Worm (Caenorhabditis elegans) whole organism, L1 larva: Measurements from ENCODE around the gene unc-10.
A peak's percentile ranks its signal among the peaks of the same experiment; 100 is the strongest.

ENCODE experiments used
- C04F5.9 ChIP-seq: sonication (generic microtip); optimal IDR thresholded peaks from 2 replicates; lab custom pipeline; 2016; ENCODE audit warnings: missing genetic modification characterization, missing compliant biosample characterization
- C16A3.4 ChIP-seq: fragments of 150-350 bp; optimal IDR thresholded peaks from 2 replicates; lab custom pipeline; 2014; ENCODE audit warnings: missing biosample characterization, missing genetic modification characterization
- F16B12.6 ChIP-seq: fragments of 150-350 bp; optimal IDR thresholded peaks from 2 replicates; lab custom pipeline; 2014; ENCODE audit warnings: missing biosample characterization, missing genetic modification characterization
- aly-2 ChIP-seq: fragments of 150-350 bp; optimal IDR thresholded peaks from 2 replicates; lab custom pipeline; 2014; ENCODE audit warnings: missing biosample characterization, missing genetic modification characterization
- blmp-1 ChIP-seq: fragments of 150-350 bp; optimal IDR thresholded peaks from 2 replicates; lab custom pipeline; 2014; ENCODE audit warnings: missing biosample characterization, missing genetic modification characterization
- ceh-90 ChIP-seq: sonication (generic microtip); optimal IDR thresholded peaks from 2 replicates; lab custom pipeline; 2016; ENCODE audit warnings: missing genetic modification characterization, missing compliant biosample characterization
- ces-1 ChIP-seq: fragments of 150-350 bp; optimal IDR thresholded peaks from 2 replicates; lab custom pipeline; 2014; ENCODE audit warnings: missing biosample characterization, missing genetic modification reagents, missing genetic modification characterization
- dpl-1 ChIP-seq, 3 experiments: fragments of 150-350 bp in 2 of 3; sonication (generic microtip) in 1 of 3; optimal IDR thresholded peaks; 2 replicates each; lab custom pipeline; 2014 to 2017; ENCODE audit warnings: missing biosample characterization in 3 of 3, missing genetic modification characterization in 3 of 3, missing genetic modification reagents in 3 of 3
- dsc-1 ChIP-seq: sonication (generic microtip); optimal IDR thresholded peaks from 2 replicates; lab custom pipeline; 2016; ENCODE audit warnings: mild to moderate bottlenecking, missing genetic modification characterization, missing compliant biosample characterization
- elt-2 ChIP-seq: sonication (generic microtip); optimal IDR thresholded peaks from 2 replicates; lab custom pipeline; 2016; ENCODE audit warnings: missing genetic modification characterization, mild to moderate bottlenecking, inconsistent platforms, missing compliant biosample characterization, missing genetic modification reagents
- elt-3 ChIP-seq, 6 experiments: fragments of 150-350 bp in 1 of 6; sonication (generic microtip); optimal IDR thresholded peaks; 2 replicates each; lab custom pipeline; 2017 to 2018; ENCODE audit warnings: missing biosample characterization in 6 of 6, missing genetic modification characterization in 6 of 6, inconsistent platforms in 1 of 6
- ets-5 ChIP-seq: fragments of 200-800 bp; sonication (Bioruptor generic); IDR thresholded peaks from 2 replicates; pipeline ENCODE4 v1.3.6; 2022; ENCODE audit warnings: missing genetic modification characterization, missing compliant biosample characterization
- fkh-10 ChIP-seq: sonication (generic microtip); optimal IDR thresholded peaks from 2 replicates; lab custom pipeline; 2017; ENCODE audit warnings: missing biosample characterization, missing genetic modification reagents, missing genetic modification characterization
- fkh-4 ChIP-seq: sonication (generic microtip); optimal IDR thresholded peaks from 2 replicates; lab custom pipeline; 2016; ENCODE audit warnings: missing compliant biosample characterization, missing genetic modification characterization, borderline replicate concordance
- fos-1 ChIP-seq: fragments of 150-350 bp; optimal IDR thresholded peaks from 2 replicates; lab custom pipeline; 2014; ENCODE audit warnings: missing biosample characterization, missing genetic modification characterization
- grh-1 ChIP-seq: fragments of 200-800 bp; sonication (Bioruptor generic); IDR thresholded peaks from 2 replicates; pipeline ENCODE4 v1.3.6; 2022; ENCODE audit warnings: missing genetic modification reagents, missing genetic modification characterization, missing compliant biosample characterization
- hlh-17 ChIP-seq: fragments of 200-800 bp; sonication (Bioruptor generic); optimal IDR thresholded peaks from 2 replicates; lab custom pipeline; 2018; ENCODE audit warnings: missing genetic modification characterization, mild to moderate bottlenecking, missing compliant biosample characterization, moderate library complexity, borderline replicate concordance
- jun-1 ChIP-seq: fragments of 150-350 bp; optimal IDR thresholded peaks from 2 replicates; lab custom pipeline; 2014; ENCODE audit warnings: missing biosample characterization, missing genetic modification reagents, missing genetic modification characterization
- lin-14 ChIP-seq: fragments of 200-800 bp; sonication (Bioruptor generic); optimal IDR thresholded peaks from 2 replicates; lab custom pipeline; 2018; ENCODE audit warnings: mild to moderate bottlenecking, missing genetic modification characterization, moderate library complexity, missing compliant biosample characterization
- lin-35 ChIP-seq, 2 experiments: fragments of 150-350 bp; optimal IDR thresholded peaks; 2 replicates each; lab custom pipeline; 2014; ENCODE audit warnings: missing biosample characterization in 2 of 2, missing genetic modification characterization in 2 of 2, missing genetic modification reagents in 2 of 2
- lsy-2 ChIP-seq, 2 experiments: fragments of 150-350 bp; optimal IDR thresholded peaks; 2 replicates each; lab custom pipeline; 2014; ENCODE audit warnings: missing biosample characterization in 2 of 2, missing genetic modification characterization in 2 of 2
- mdl-1 ChIP-seq, 2 experiments: fragments of 150-350 bp; optimal IDR thresholded peaks; 2 replicates each; lab custom pipeline; 2014 to 2017; ENCODE audit warnings: missing biosample characterization in 2 of 2, missing genetic modification characterization in 2 of 2, inconsistent platforms in 1 of 2
- mef-2 ChIP-seq: fragments of 150-350 bp; optimal IDR thresholded peaks from 2 replicates; lab custom pipeline; 2014; ENCODE audit warnings: missing biosample characterization, missing genetic modification characterization
- mep-1 ChIP-seq: fragments of 150-350 bp; optimal IDR thresholded peaks from 2 replicates; lab custom pipeline; 2014; ENCODE audit warnings: missing biosample characterization, missing genetic modification characterization
- nhr-11 ChIP-seq: fragments of 150-350 bp; optimal IDR thresholded peaks from 2 replicates; lab custom pipeline; 2014; ENCODE audit warnings: missing biosample characterization, missing genetic modification characterization
- nhr-19 ChIP-seq: fragments of 200-800 bp; sonication (Bioruptor generic); conservative IDR thresholded peaks from 2 replicates; pipeline ENCODE4 v1.3.6; 2022; ENCODE audit warnings: missing genetic modification characterization, missing compliant biosample characterization
- nhr-20 ChIP-seq: sonication (generic microtip); optimal IDR thresholded peaks from 2 replicates; lab custom pipeline; 2016; ENCODE audit warnings: mild to moderate bottlenecking, missing genetic modification characterization, missing compliant biosample characterization
- nhr-28 ChIP-seq: fragments of 150-350 bp; optimal IDR thresholded peaks from 2 replicates; lab custom pipeline; 2014; ENCODE audit warnings: missing biosample characterization, missing genetic modification characterization
- nhr-71 ChIP-seq: sonication (generic microtip); optimal IDR thresholded peaks from 2 replicates; lab custom pipeline; 2016; ENCODE audit warnings: mild to moderate bottlenecking, missing genetic modification characterization, moderate library complexity, missing compliant biosample characterization
- nhr-84 ChIP-seq: sonication (generic microtip); optimal IDR thresholded peaks from 2 replicates; lab custom pipeline; 2017; ENCODE audit warnings: missing biosample characterization, missing genetic modification characterization
- nhr-85 ChIP-seq: sonication (generic microtip); peaks from one replicate; lab custom pipeline; 2016; ENCODE audit warnings: missing genetic modification characterization, inconsistent platforms, missing compliant biosample characterization
- nhr-90 ChIP-seq: sonication (generic microtip); optimal IDR thresholded peaks from 2 replicates; lab custom pipeline; 2016; ENCODE audit warnings: mild to moderate bottlenecking, missing genetic modification characterization, missing compliant biosample characterization; ENCODE audit not compliant: poor library complexity
- snpc-4 ChIP-seq: fragments of 150-350 bp; optimal IDR thresholded peaks from 2 replicates; lab custom pipeline; 2014; ENCODE audit warnings: missing biosample characterization, missing genetic modification characterization
- snu-23 ChIP-seq: sonication (generic microtip); optimal IDR thresholded peaks from 2 replicates; lab custom pipeline; 2016; ENCODE audit warnings: missing genetic modification characterization, missing compliant biosample characterization
- sptf-1 ChIP-seq: fragments of 150-350 bp; optimal IDR thresholded peaks from 2 replicates; lab custom pipeline; 2014; ENCODE audit warnings: missing biosample characterization, missing genetic modification characterization
- tbx-2 ChIP-seq: sonication (generic microtip); optimal IDR thresholded peaks from 2 replicates; lab custom pipeline; 2016; ENCODE audit warnings: missing genetic modification characterization, missing compliant biosample characterization
- unc-130 ChIP-seq: fragments of 150-350 bp; optimal IDR thresholded peaks from 2 replicates; lab custom pipeline; 2017; ENCODE audit warnings: missing biosample characterization, missing genetic modification characterization, inconsistent platforms
- unc-62 ChIP-seq: fragments of 150-350 bp; optimal IDR thresholded peaks from 2 replicates; lab custom pipeline; 2014; ENCODE audit warnings: missing biosample characterization, missing genetic modification reagents, missing genetic modification characterization
- xbp-1 ChIP-seq: sonication (generic microtip); optimal IDR thresholded peaks from 2 replicates; lab custom pipeline; 2016; ENCODE audit warnings: missing genetic modification characterization, missing compliant biosample characterization

Gene unc-10

DNA sequence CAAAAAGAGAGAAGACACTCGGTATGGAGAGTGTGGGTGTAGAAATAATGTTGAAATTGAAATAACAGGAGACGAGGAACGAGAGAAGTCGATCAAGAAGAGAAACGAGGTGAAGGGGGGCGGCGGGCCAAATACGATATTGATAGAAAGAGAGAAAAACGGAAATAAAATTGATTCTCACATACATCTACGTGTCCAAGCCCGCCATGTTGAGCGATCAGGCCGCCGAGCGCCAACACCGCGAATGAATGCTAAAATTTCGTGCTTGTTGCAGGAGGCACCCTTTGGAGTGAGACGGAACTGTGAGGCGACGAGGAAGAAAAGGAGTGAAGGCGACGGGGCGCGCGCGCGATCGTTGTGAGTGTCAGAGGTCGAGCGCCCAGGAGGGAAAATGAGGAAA is 37.2 kb downstream of the unc-10 start, which contains the start of gene F46H5.7:
TSS of gene F46H5.7 (minus strand) at position 106 of the 400 bp plus-strand sequence.
- no peak for TF ChIP-seq elt-2 (tag; lab: Kevin White, UChicago)
- TF ChIP-seq grh-1 = no peak
- no peak for TF ChIP-seq sptf-1
- TF ChIP-seq xbp-1 = no peak
- peak; percentile 47 for TF ChIP-seq blmp-1 (tag; lab: Kevin White, UChicago)
- TF ChIP-seq lin-14 (GFP tag; lab: Kevin White, UChicago) = peak; percentile 54
- TF ChIP-seq tbx-2 (tag; lab: Kevin White, UChicago) = no peak
- peak; percentile 15 for TF ChIP-seq snu-23 (GFP tag; lab: Kevin White, UChicago)
- no peak for TF ChIP-seq fkh-4 (tag; lab: Kevin White, UChicago)
- TF ChIP-seq ets-5 = no peak
- no peak for TF ChIP-seq unc-62
- peak; percentile 73 for TF ChIP-seq nhr-85
- TF ChIP-seq fos-1 (tag; lab: Kevin White, UChicago) = no peak
- peak in 1 of 6 experiments; percentile 15 for TF ChIP-seq elt-3 (tag; optimal IDR thresholded peaks at IDR 0.05; lab: Kevin White, UChicago)
- no peak for TF ChIP-seq nhr-19 (GFP tag; lab: Robert Waterston, UW)
- TF ChIP-seq lsy-2 (tag; optimal IDR thresholded peaks at IDR 0.05; lab: Kevin White, UChicago) = no peak
- no peak for TF ChIP-seq nhr-84 (tag; lab: Kevin White, UChicago)
- no peak for TF ChIP-seq dpl-1 (GFP tag; optimal IDR thresholded peaks at IDR 0.05; lab: Kevin White, UChicago)

DNA sequence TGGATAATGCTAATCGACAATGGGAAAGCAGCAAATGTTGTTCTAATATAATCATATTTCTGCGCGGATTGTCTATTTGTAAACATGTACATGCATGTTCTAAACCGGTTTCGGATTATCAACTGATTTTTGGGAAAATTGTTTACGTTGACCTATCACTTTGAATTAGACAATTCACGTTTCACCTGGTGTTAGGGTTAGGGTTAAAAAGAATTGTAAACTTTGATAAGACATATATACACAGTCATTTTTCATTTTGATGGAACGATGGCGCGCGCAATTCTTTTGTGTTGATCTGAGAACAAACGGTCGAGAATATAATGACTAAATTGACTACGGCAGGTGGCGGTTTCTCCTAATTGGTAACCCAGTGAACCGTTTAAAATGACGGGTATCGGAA is 38.0 kb downstream of the unc-10 start:
- TF ChIP-seq mep-1 = peak; percentile 30
- TF ChIP-seq jun-1 (tag; lab: Kevin White, UChicago) = no peak
- peak; percentile 35 for TF ChIP-seq nhr-19 (GFP tag; lab: Robert Waterston, UW)
- peak; percentile 38 for TF ChIP-seq nhr-90
- peak; percentile 89 for TF ChIP-seq grh-1
- TF ChIP-seq nhr-28 (tag; lab: Kevin White, UChicago) = no peak
- peak; percentile 46 for TF ChIP-seq snu-23 (GFP tag; lab: Kevin White, UChicago)
- TF ChIP-seq lin-35 (GFP tag; optimal IDR thresholded peaks at IDR 0.05; lab: Kevin White, UChicago) = peak in 1 of 2 experiments; percentile 59
- TF ChIP-seq F16B12.6 (tag; lab: Kevin White, UChicago) = no peak
- TF ChIP-seq mdl-1 (tag; optimal IDR thresholded peaks at IDR 0.05; lab: Kevin White, UChicago) = no peak
- no peak for TF ChIP-seq elt-2 (tag; lab: Kevin White, UChicago)
- no peak for TF ChIP-seq C04F5.9 (tag; lab: Kevin White, UChicago)
- peak; percentile 70 for TF ChIP-seq nhr-71 (tag; lab: Kevin White, UChicago)
- TF ChIP-seq lin-14 (GFP tag; lab: Kevin White, UChicago) = peak; percentile 68
- TF ChIP-seq mef-2 (tag; lab: Kevin White, UChicago) = no peak
- no peak for TF ChIP-seq fkh-10 (GFP tag; lab: Kevin White, UChicago)
- peak; percentile 3 for TF ChIP-seq C16A3.4 (tag; lab: Kevin White, UChicago)
- TF ChIP-seq ces-1 (GFP tag; lab: Kevin White, UChicago) = no peak
- no peak for TF ChIP-seq fos-1 (tag; lab: Kevin White, UChicago)
- no peak for TF ChIP-seq unc-62
- peak; percentile 56 for TF ChIP-seq tbx-2 (tag; lab: Kevin White, UChicago)
- TF ChIP-seq snpc-4 (tag; lab: Kevin White, UChicago) = no peak
- TF ChIP-seq hlh-17 (GFP tag; lab: Kevin White, UChicago) = no peak
- peak in 1 of 2 experiments; percentile 13 for TF ChIP-seq lsy-2 (tag; optimal IDR thresholded peaks at IDR 0.05; lab: Kevin White, UChicago)
- TF ChIP-seq ceh-90 = no peak
- TF ChIP-seq nhr-11 (tag; lab: Kevin White, UChicago) = no peak
- peak; percentile 8 for TF ChIP-seq unc-130 (tag; lab: Kevin White, UChicago)
- TF ChIP-seq sptf-1 = no peak
- no peak for TF ChIP-seq dsc-1 (tag; lab: Kevin White, UChicago)
- TF ChIP-seq nhr-20 (tag; lab: Kevin White, UChicago) = peak; percentile 63
- peak; percentile 61 for TF ChIP-seq blmp-1 (tag; lab: Kevin White, UChicago)
- peak; percentile 91 for TF ChIP-seq nhr-85
- TF ChIP-seq aly-2 (tag; lab: Kevin White, UChicago) = no peak
- TF ChIP-seq elt-3 (tag; optimal IDR thresholded peaks at IDR 0.05; lab: Kevin White, UChicago) = peak in 2 of 6 experiments; percentile 46 to 74
